Fruit fly (Drosophila melanogaster) whole organism, pupa: ENCODE measurements around the gene CG13064.

ENCODE experiments used
- CG17806 ChIP-seq: fragments of 200-800 bp; sonication (Bioruptor generic); optimal IDR thresholded peaks from 2 replicates; lab custom pipeline; 2018; ENCODE audit warnings: missing biosample characterization, mild to moderate bottlenecking, missing genetic modification characterization, moderate library complexity
- CG32121 ChIP-seq: fragments of 200-800 bp; sonication (Bioruptor generic); IDR thresholded peaks from 2 replicates; pipeline ENCODE4 v1.3.6; 2022; ENCODE audit warnings: missing biosample characterization, missing genetic modification characterization
- CG34367 ChIP-seq: fragments of 200-800 bp; sonication (Bioruptor generic); optimal IDR thresholded peaks from 2 replicates; lab custom pipeline; 2018; ENCODE audit warnings: missing biosample characterization, mild to moderate bottlenecking, missing genetic modification characterization
- CG8301 ChIP-seq: fragments of 200-800 bp; sonication (Bioruptor generic); optimal IDR thresholded peaks from 2 replicates; lab custom pipeline; 2018; ENCODE audit warnings: missing biosample characterization, mild to moderate bottlenecking, missing genetic modification characterization
- EcR ChIP-seq: fragments of 200-800 bp; sonication (Bioruptor generic); optimal IDR thresholded peaks from 3 replicates; lab custom pipeline; 2019; ENCODE audit warnings: missing biosample characterization, missing genetic modification characterization, mild to moderate bottlenecking, moderate library complexity, missing genetic modification reagents
- Pif1A ChIP-seq: fragments of 200-800 bp; sonication (Bioruptor generic); optimal IDR thresholded peaks from 3 replicates; lab custom pipeline; 2016; ENCODE audit warnings: missing biosample characterization, missing genetic modification characterization
- fd96Ca ChIP-seq: fragments of 200-800 bp; sonication (Bioruptor generic); IDR thresholded peaks from 3 replicates; pipeline ENCODE4 v1.3.6; 2022; ENCODE audit warnings: missing biosample characterization, missing genetic modification characterization

DNA sequence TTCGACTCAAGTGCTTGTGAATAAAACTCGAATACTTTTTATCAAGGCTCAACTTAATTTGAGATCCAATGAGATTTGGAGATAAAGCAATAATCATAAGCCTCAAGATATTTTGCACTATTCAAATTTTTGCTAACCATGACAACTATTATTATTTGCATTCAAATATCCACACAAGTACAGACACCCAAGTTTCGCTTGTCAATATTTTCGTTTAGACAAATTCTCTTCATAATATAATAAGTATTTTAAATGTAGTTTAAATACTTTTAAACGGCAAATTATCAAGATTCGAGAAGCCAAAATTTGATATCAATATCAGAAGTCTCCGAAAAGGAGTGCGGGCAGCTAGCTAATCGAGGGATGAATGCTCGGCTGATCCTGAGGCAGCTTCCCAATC lies 49.3 kb downstream of the CG13064 start, which contains the start of gene CG33061:
- no peak for TF ChIP-seq CG32121 (GFP tag; lab: Robert Waterston, UW)
- TF ChIP-seq Pif1A (GFP tag; lab: Kevin White, UChicago) = no peak
- no peak for TF ChIP-seq CG8301 (tag; lab: Kevin White, UChicago)
- no peak for TF ChIP-seq EcR
- TF ChIP-seq CG17806 = no peak
- TF ChIP-seq fd96Ca (GFP tag; lab: Robert Waterston, UW) = no peak
- TF ChIP-seq CG34367 (tag; lab: Kevin White, UChicago) = no peak
